Fruit fly (Drosophila melanogaster): ENCODE measurements around the gene IFT46.

IFT46 gene

DNA sequence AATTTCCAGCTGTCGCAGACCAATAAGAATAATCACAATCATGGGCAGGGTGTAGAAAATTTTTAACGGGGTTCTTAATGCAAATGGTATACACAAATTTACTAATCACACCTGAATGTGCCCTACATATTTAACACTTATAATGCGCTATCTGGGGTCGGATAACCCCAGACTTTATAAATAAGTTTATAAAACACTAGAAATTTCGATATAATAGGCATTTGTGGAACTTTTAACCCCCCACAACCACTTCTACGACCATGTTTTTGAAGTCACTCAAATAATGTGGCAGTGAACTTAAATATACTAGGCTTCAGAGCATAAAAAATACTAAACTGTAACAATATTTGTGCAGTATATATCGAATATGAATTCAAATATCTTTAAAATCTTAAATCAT is 10.9 kb downstream of the IFT46 start, which contains the start of gene CG10413 (continued):
- TF ChIP-seq D19A (tag; optimal IDR thresholded peaks at IDR 0.05) (peak; percentile 94), CG2116 (GFP tag; optimal IDR thresholded peaks at IDR 0.05) (peak; percentile 89), pum (GFP tag; optimal IDR thresholded peaks at IDR 0.05) (peak; percentile 98), lov (optimal IDR thresholded peaks at IDR 0.05) (no peak), lov (GFP tag; IDR thresholded peaks at IDR 0.05) (peak; percentile 94), CG7786 (GFP tag; optimal IDR thresholded peaks at IDR 0.05) (peak; percentile 98), CG17328 (GFP tag; IDR thresholded peaks at IDR 0.05) (peak; percentile 96), CG34376 (GFP tag; optimal IDR thresholded peaks at IDR 0.05) (peak; percentile 98), cato (GFP tag; optimal IDR thresholded peaks at IDR 0.05; ENCODE audit: borderline replicate concordance) (peak; percentile 95), ttk (GFP tag; IDR thresholded peaks at IDR 0.05) (peak; percentile 94), CG13624 (GFP tag; optimal IDR thresholded peaks at IDR 0.05) (peak; percentile 98), HLHmδ (GFP tag; optimal IDR thresholded peaks at IDR 0.05) (no peak), chm (GFP tag; IDR thresholded peaks at IDR 0.05) (peak; percentile 93), CG10431 (GFP tag; optimal IDR thresholded peaks at IDR 0.05) (peak; percentile 93), Lhr (GFP tag; optimal IDR thresholded peaks at IDR 0.05) (peak; percentile 91), sob (GFP tag; IDR thresholded peaks at IDR 0.05) (peak; percentile 98), Bdp1 (GFP tag; optimal IDR thresholded peaks at IDR 0.05) (peak; percentile 93), crc (GFP tag; optimal IDR thresholded peaks at IDR 0.05) (peak; percentile 97), CG11723 (GFP tag; optimal IDR thresholded peaks at IDR 0.05) (peak; percentile 96), CG16815 (GFP tag; optimal IDR thresholded peaks at IDR 0.05) (peak; percentile 97), CG18011 (GFP tag; optimal IDR thresholded peaks at IDR 0.05) (peak; percentile 89), Kr (GFP tag; optimal IDR thresholded peaks at IDR 0.05) (no peak), CG30020 (tag; optimal IDR thresholded peaks at IDR 0.05) (peak; percentile 89), CG10267 (tag; optimal IDR thresholded peaks at IDR 0.05) (peak; percentile 92), PHDP (tag; optimal IDR thresholded peaks at IDR 0.05) (peak; percentile 99), BtbVII (GFP tag; optimal IDR thresholded peaks at IDR 0.05) (peak; percentile 98), CG18476 (GFP tag; optimal IDR thresholded peaks at IDR 0.05) (peak; percentile 96), CG10654 (GFP tag; optimal IDR thresholded peaks at IDR 0.05) (peak; percentile 96), sisA (GFP tag; IDR thresholded peaks at IDR 0.05) (peak; percentile 98), CG10366 (GFP tag; IDR thresholded peaks at IDR 0.05) (peak; percentile 97), CG14014 (GFP tag; IDR thresholded peaks at IDR 0.05) (peak; percentile 98), nerfin-2 (GFP tag; IDR thresholded peaks at IDR 0.05; ENCODE audit: partially characterized antibody) (no peak), CG10274 (GFP tag; optimal IDR thresholded peaks at IDR 0.05) (peak; percentile 92), fd3F (GFP tag; optimal IDR thresholded peaks at IDR 0.05) (peak; percentile 98), CG1233 (GFP tag; optimal IDR thresholded peaks at IDR 0.05) (peak; percentile 98), CG3995 (GFP tag; optimal IDR thresholded peaks at IDR 0.05) (peak; percentile 86), hb (GFP tag; IDR thresholded peaks at IDR 0.05; ENCODE audit: partially characterized antibody) (no peak), vvl (GFP tag; IDR thresholded peaks at IDR 0.05) (no peak; the same call in none of the 2 replicates), CG2712 (tag; optimal IDR thresholded peaks at IDR 0.05) (peak; percentile 98), CG4617 (GFP tag; optimal IDR thresholded peaks at IDR 0.05; ENCODE audit: borderline replicate concordance) (peak; percentile 97), Optix (GFP tag; IDR thresholded peaks at IDR 0.05) (peak; percentile 96), ash1 (GFP tag; optimal IDR thresholded peaks at IDR 0.05) (peak; percentile 89), CG3163 (GFP tag; optimal IDR thresholded peaks at IDR 0.05) (peak; percentile 87), CG7372 (GFP tag; IDR thresholded peaks at IDR 0.05) (peak; percentile 98), CG12299 (tag; optimal IDR thresholded peaks at IDR 0.05) (peak; percentile 98), CG13287 (GFP tag; IDR thresholded peaks at IDR 0.05; ENCODE audit: partially characterized antibody) (peak; percentile 69; the same call in 1 of the 2 replicates), az2 (GFP tag; optimal IDR thresholded peaks at IDR 0.05) (peak; percentile 98), CG1792 (GFP tag; optimal IDR thresholded peaks at IDR 0.05) (peak; percentile 95), Scr (GFP tag; IDR thresholded peaks at IDR 0.05; ENCODE audit: partially characterized antibody) (peak; percentile 60), CG7556 (GFP tag; optimal IDR thresholded peaks at IDR 0.05) (peak; percentile 96), B-H2 (GFP tag; optimal IDR thresholded peaks at IDR 0.05) (peak; percentile 99)
